Worm (Caenorhabditis elegans): Measurements from ENCODE around the gene josd-1.

DNA sequence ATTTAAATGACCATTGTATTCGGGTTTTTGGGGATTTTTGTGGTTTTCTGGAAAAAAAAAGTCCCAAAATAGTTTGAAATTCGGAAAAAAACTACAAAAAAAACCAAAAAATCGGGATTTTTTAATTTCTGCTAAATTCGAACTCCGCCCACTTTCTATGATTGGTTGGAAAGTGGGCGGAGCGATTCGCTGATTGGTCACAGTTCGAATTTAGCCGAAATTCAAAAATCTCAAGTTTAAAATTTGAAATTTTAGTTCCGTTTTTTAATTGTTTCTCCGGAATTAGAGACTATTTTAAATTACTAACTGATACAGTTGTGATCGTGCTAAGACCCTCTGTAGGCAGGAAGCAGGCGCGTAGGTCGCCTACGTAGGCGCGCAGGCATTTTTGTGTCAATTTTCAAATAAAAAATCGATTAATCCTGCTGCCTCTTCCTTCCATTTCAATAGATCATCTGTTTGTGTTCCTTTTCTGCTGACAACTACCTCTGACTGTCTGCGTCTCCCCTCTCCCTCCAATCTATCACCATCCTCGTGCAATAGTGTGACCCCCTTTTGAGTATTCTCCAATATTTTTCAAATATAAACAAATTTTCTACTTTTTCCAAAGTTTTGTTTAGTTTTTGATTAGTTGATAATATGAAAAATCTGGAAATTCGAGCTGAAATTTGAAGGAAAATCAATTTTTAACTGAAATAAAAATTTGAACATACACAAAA is 20.1 kb upstream of the josd-1 start:
- TF ChIP-seq ets-7 (tag; optimal IDR thresholded peaks at IDR 0.05) (no peak), pes-1 (GFP tag; IDR thresholded peaks at IDR 0.05) (no peak), sea-1 (GFP tag; conservative IDR thresholded peaks at IDR 0.05) (no peak), ama-1 (optimal IDR thresholded peaks at IDR 0.05) (no peak), scrt-1 (GFP tag; IDR thresholded peaks at IDR 0.05) (no peak), ceh-36 (tag; optimal IDR thresholded peaks at IDR 0.05) (no peak), aly-1 (tag; optimal IDR thresholded peaks at IDR 0.05) (no peak), F13C5.2 (tag; optimal IDR thresholded peaks at IDR 0.05) (no peak), flt-1 (GFP tag; IDR thresholded peaks at IDR 0.05) (no peak), hnd-1 (tag; optimal IDR thresholded peaks at IDR 0.05) (no peak), tbx-11 (GFP tag; IDR thresholded peaks at IDR 0.05) (no peak), ceh-13 (GFP tag; optimal IDR thresholded peaks at IDR 0.05) (no peak), tra-4 (tag; optimal IDR thresholded peaks at IDR 0.05) (no peak), B0310.2 (tag; optimal IDR thresholded peaks at IDR 0.05) (no peak)

Data from whole organism, early embryonic.